Fruit fly (Drosophila melanogaster) whole organism, embryonic: ENCODE measurements around the gene CG14440.
A peak's percentile ranks its signal among the peaks of the same experiment; 100 is the strongest.

Experiments used
- Aef1 ChIP-seq: fragments of 200-800 bp; sonication (Bioruptor generic); IDR thresholded peaks from 3 replicates; pipeline ENCODE4 v1.3.6; 2022; ENCODE audit warnings: missing biosample characterization, missing genetic modification characterization
- Asciz ChIP-seq: fragments of 200-800 bp; sonication (Bioruptor generic); optimal IDR thresholded peaks from 2 replicates; lab custom pipeline; 2017; ENCODE audit warnings: missing biosample characterization, mild to moderate bottlenecking, missing genetic modification characterization, missing genetic modification reagents
- CG11085 ChIP-seq: fragments of 200-800 bp; sonication (Bioruptor generic); IDR thresholded peaks from 2 replicates; pipeline ENCODE4 v1.3.6; 2022; ENCODE audit warnings: missing biosample characterization, missing genetic modification characterization
- CG11456 ChIP-seq: fragments of 200-800 bp; sonication (Bioruptor generic); IDR thresholded peaks from 3 replicates; pipeline ENCODE4 v1.3.6; 2022; ENCODE audit warnings: missing biosample characterization, missing genetic modification characterization
- CG11696 ChIP-seq: fragments of 200-800 bp; sonication (Bioruptor generic); IDR thresholded peaks from 2 replicates; pipeline ENCODE4 v1.3.6; 2022; ENCODE audit warnings: missing biosample characterization, missing genetic modification characterization
- CG12104 ChIP-seq: fragments of 200-800 bp; sonication (Bioruptor generic); optimal IDR thresholded peaks from 3 replicates; lab custom pipeline; 2016; ENCODE audit warnings: missing biosample characterization, missing genetic modification characterization
- CG14441 ChIP-seq: fragments of 200-800 bp; sonication (Bioruptor generic); IDR thresholded peaks from 2 replicates; pipeline ENCODE4 v1.3.6; 2022; ENCODE audit warnings: missing biosample characterization, missing genetic modification characterization
- CG14965 ChIP-seq: fragments of 200-800 bp; sonication (Bioruptor generic); optimal IDR thresholded peaks from 2 replicates; lab custom pipeline; 2016; ENCODE audit warnings: missing biosample characterization, missing genetic modification characterization, borderline replicate concordance
- CG1647 ChIP-seq: fragments of 200-800 bp; sonication (Bioruptor generic); optimal IDR thresholded peaks from 3 replicates; lab custom pipeline; 2016; ENCODE audit warnings: missing biosample characterization, missing genetic modification characterization
- CG17359 ChIP-seq: fragments of 200-800 bp; sonication (Bioruptor generic); optimal IDR thresholded peaks from 3 replicates; lab custom pipeline; 2018; ENCODE audit warnings: missing biosample characterization, mild to moderate bottlenecking, missing genetic modification characterization, moderate library complexity
- CG17385 ChIP-seq: fragments of 200-800 bp; sonication (Bioruptor generic); optimal IDR thresholded peaks from 3 replicates; lab custom pipeline; 2018; ENCODE audit warnings: missing biosample characterization, mild to moderate bottlenecking, missing genetic modification characterization
- CG17912 ChIP-seq: fragments of 200-800 bp; sonication (Bioruptor generic); optimal IDR thresholded peaks from 2 replicates; lab custom pipeline; 2018; ENCODE audit warnings: missing biosample characterization, mild to moderate bottlenecking, missing genetic modification characterization
- CG1792 ChIP-seq: fragments of 200-800 bp; sonication (Bioruptor generic); optimal IDR thresholded peaks from 2 replicates; lab custom pipeline; 2016; ENCODE audit warnings: missing biosample characterization, missing genetic modification characterization
- CG18262 ChIP-seq: fragments of 200-800 bp; optimal IDR thresholded peaks from 3 replicates; lab custom pipeline; 2019; ENCODE audit warnings: missing biosample characterization, mild to moderate bottlenecking, missing genetic modification characterization, moderate library complexity
- CG18619 ChIP-seq: fragments of 200-800 bp; sonication (Bioruptor generic); optimal IDR thresholded peaks from 3 replicates; lab custom pipeline; 2017; ENCODE audit warnings: missing biosample characterization, mild to moderate bottlenecking, missing genetic modification characterization
- CG30020 ChIP-seq: fragments of 200-800 bp; optimal IDR thresholded peaks from 2 replicates; lab custom pipeline; 2019; ENCODE audit warnings: missing biosample characterization, mild to moderate bottlenecking, missing genetic modification characterization, moderate library complexity
- CG33557 ChIP-seq: fragments of 200-800 bp; sonication (Bioruptor generic); optimal IDR thresholded peaks from 2 replicates; lab custom pipeline; 2019; ENCODE audit warnings: missing biosample characterization, mild to moderate bottlenecking, missing genetic modification characterization, moderate library complexity
- CG3726 ChIP-seq: fragments of 200-800 bp; sonication (Bioruptor generic); IDR thresholded peaks from 3 replicates; pipeline ENCODE4, ENCODE4 v1.3.6; 2022; ENCODE audit warnings: missing biosample characterization, missing genetic modification characterization
- CG4707 ChIP-seq: fragments of 200-800 bp; sonication (Bioruptor generic); optimal IDR thresholded peaks from 2 replicates; lab custom pipeline; 2018; ENCODE audit warnings: missing biosample characterization, mild to moderate bottlenecking, missing genetic modification characterization, moderate library complexity
- CG6854 ChIP-seq: fragments of 200-800 bp; sonication (Bioruptor generic); optimal IDR thresholded peaks from 3 replicates; lab custom pipeline; 2017; ENCODE audit warnings: missing biosample characterization, mild to moderate bottlenecking, missing genetic modification characterization
- CG7556 ChIP-seq: fragments of 200-800 bp; sonication (Bioruptor generic); optimal IDR thresholded peaks from 2 replicates; lab custom pipeline; 2017; ENCODE audit warnings: missing biosample characterization, mild to moderate bottlenecking, missing genetic modification characterization
- CG7928 ChIP-seq: fragments of 200-800 bp; sonication (Bioruptor generic); optimal IDR thresholded peaks from 2 replicates; lab custom pipeline; 2017; ENCODE audit warnings: missing biosample characterization, mild to moderate bottlenecking, missing genetic modification characterization
- CG8281 ChIP-seq: fragments of 200-800 bp; sonication (Bioruptor generic); optimal IDR thresholded peaks from 2 replicates; lab custom pipeline; 2018; ENCODE audit warnings: missing biosample characterization, mild to moderate bottlenecking, missing genetic modification characterization, moderate library complexity
- CG9817 ChIP-seq: fragments of 200-800 bp; sonication (Bioruptor generic); optimal IDR thresholded peaks from 2 replicates; lab custom pipeline; 2018; ENCODE audit warnings: missing biosample characterization, mild to moderate bottlenecking, missing genetic modification characterization, moderate library complexity
- CoRest ChIP-seq: fragments of 200-800 bp; sonication (Bioruptor generic); optimal IDR thresholded peaks from 3 replicates; lab custom pipeline; 2018; ENCODE audit warnings: missing biosample characterization, mild to moderate bottlenecking, missing genetic modification characterization, moderate library complexity
- E2f1 ChIP-seq: fragments of 200-800 bp; sonication (Bioruptor generic); IDR thresholded peaks from 2 replicates; pipeline ENCODE4 v1.3.6; 2022; ENCODE audit warnings: missing biosample characterization, missing genetic modification characterization
- Gug ChIP-seq: fragments of 200-800 bp; sonication (Bioruptor generic); IDR thresholded peaks from 4 replicates; pipeline ENCODE4 v1.3.6; 2022; ENCODE audit warnings: missing biosample characterization, missing genetic modification characterization
- HLHmδ ChIP-seq: fragments of 200-800 bp; sonication (Bioruptor generic); optimal IDR thresholded peaks from 2 replicates; lab custom pipeline; 2018; ENCODE audit warnings: missing biosample characterization, mild to moderate bottlenecking, missing genetic modification characterization, moderate library complexity
- HmgZ ChIP-seq: fragments of 200-800 bp; sonication (Bioruptor generic); optimal IDR thresholded peaks from 2 replicates; lab custom pipeline; 2018; ENCODE audit warnings: missing biosample characterization, mild to moderate bottlenecking, missing genetic modification characterization
- Oaz ChIP-seq: fragments of 200-800 bp; sonication (Bioruptor generic); IDR thresholded peaks from 2 replicates; pipeline ENCODE4 v1.3.6; 2022; ENCODE audit warnings: missing biosample characterization, missing genetic modification characterization
- Poxn ChIP-seq: fragments of 200-800 bp; sonication (Bioruptor generic); IDR thresholded peaks from 2 replicates; pipeline ENCODE4 v1.3.6; 2022; ENCODE audit warnings: missing biosample characterization, missing genetic modification characterization
- Six4 ChIP-seq: fragments of 200-800 bp; sonication (Bioruptor generic); optimal IDR thresholded peaks from 2 replicates; lab custom pipeline; 2016; ENCODE audit warnings: missing biosample characterization, missing genetic modification characterization
- Xrp1 ChIP-seq: fragments of 200-800 bp; sonication (Bioruptor generic); IDR thresholded peaks from 2 replicates; pipeline ENCODE4 v1.3.6; 2022; ENCODE audit warnings: missing biosample characterization, missing genetic modification characterization
- bbx ChIP-seq: fragments of 200-800 bp; sonication (Bioruptor generic); IDR thresholded peaks from 2 replicates; pipeline ENCODE4 v1.3.6; 2022; ENCODE audit warnings: missing biosample characterization, missing genetic modification characterization; ENCODE audit not compliant: partially characterized antibody
- chif ChIP-seq, 2 experiments: fragments of 200-800 bp; sonication (Bioruptor generic); optimal IDR thresholded peaks; 3 replicates each; lab custom pipeline; 2016; ENCODE audit warnings: missing biosample characterization in 2 of 2, missing genetic modification characterization in 2 of 2
- dpn ChIP-seq, 2 experiments: fragments of 200-800 bp; sonication (Bioruptor generic); optimal IDR thresholded peaks; 3 replicates each; lab custom pipeline; 2016; ENCODE audit warnings: missing biosample characterization in 2 of 2, missing genetic modification characterization in 2 of 2
- gfzf ChIP-seq: fragments of 200-800 bp; sonication (Bioruptor generic); optimal IDR thresholded peaks from 2 replicates; lab custom pipeline; 2016; ENCODE audit warnings: missing biosample characterization, mild to moderate bottlenecking, missing genetic modification characterization, moderate library complexity
- jing ChIP-seq: fragments of 200-800 bp; sonication (Bioruptor generic); optimal IDR thresholded peaks from 2 replicates; lab custom pipeline; 2018; ENCODE audit warnings: missing biosample characterization, mild to moderate bottlenecking, missing genetic modification characterization
- kay ChIP-seq: fragments of 200-800 bp; sonication (Bioruptor generic); optimal IDR thresholded peaks from 2 replicates; lab custom pipeline; 2016; ENCODE audit warnings: missing biosample characterization, missing genetic modification characterization
- lilli ChIP-seq: fragments of 200-800 bp; sonication (Bioruptor generic); optimal IDR thresholded peaks from 3 replicates; lab custom pipeline; 2016; ENCODE audit warnings: missing biosample characterization, missing genetic modification characterization
- maf-S ChIP-seq: fragments of 200-800 bp; sonication (Bioruptor generic); optimal IDR thresholded peaks from 2 replicates; lab custom pipeline; 2016; ENCODE audit warnings: missing biosample characterization, missing genetic modification characterization
- mam ChIP-seq: fragments of 200-800 bp; sonication (Bioruptor generic); optimal IDR thresholded peaks from 3 replicates; lab custom pipeline; 2016; ENCODE audit warnings: missing biosample characterization, missing genetic modification characterization
- oc ChIP-seq: fragments of 200-800 bp; sonication (Bioruptor generic); optimal IDR thresholded peaks from 2 replicates; lab custom pipeline; 2018; ENCODE audit warnings: missing biosample characterization, mild to moderate bottlenecking, missing genetic modification characterization, moderate library complexity
- pho ChIP-seq: fragments of 200-800 bp; sonication (Bioruptor generic); optimal IDR thresholded peaks from 2 replicates; lab custom pipeline; 2016; ENCODE audit warnings: missing biosample characterization, missing genetic modification characterization
- pros ChIP-seq: fragments of 200-800 bp; sonication (Bioruptor generic); optimal IDR thresholded peaks from 3 replicates; lab custom pipeline; 2019; ENCODE audit warnings: missing biosample characterization, mild to moderate bottlenecking, missing genetic modification characterization, moderate library complexity
- repo ChIP-seq: fragments of 200-800 bp; sonication (Bioruptor generic); optimal IDR thresholded peaks from 2 replicates; lab custom pipeline; 2016; ENCODE audit warnings: missing biosample characterization, missing genetic modification characterization
- sima ChIP-seq: fragments of 200-800 bp; sonication (Bioruptor generic); optimal IDR thresholded peaks from 2 replicates; lab custom pipeline; 2016; ENCODE audit warnings: missing biosample characterization, missing genetic modification characterization
- stc ChIP-seq: fragments of 200-800 bp; sonication (Bioruptor generic); IDR thresholded peaks from 2 replicates; pipeline ENCODE4 v1.3.6; 2022; ENCODE audit warnings: missing biosample characterization, missing genetic modification characterization
- twi ChIP-seq: fragments of 200-800 bp; optimal IDR thresholded peaks from 2 replicates; lab custom pipeline; 2019; ENCODE audit warnings: missing biosample characterization, mild to moderate bottlenecking, missing genetic modification characterization, moderate library complexity
- vfl ChIP-seq: fragments of 200-800 bp; sonication (Bioruptor generic); optimal IDR thresholded peaks from 2 replicates; lab custom pipeline; 2016; ENCODE audit warnings: missing biosample characterization, missing genetic modification characterization
- vvl ChIP-seq: fragments of 200-800 bp; sonication (Bioruptor generic); IDR thresholded peaks from 2 replicates; pipeline ENCODE4 v1.3.6; 2022; ENCODE audit warnings: missing biosample characterization, missing genetic modification characterization
- zfh2 ChIP-seq: fragments of 200-800 bp; sonication (Bioruptor generic); optimal IDR thresholded peaks from 2 replicates; lab custom pipeline; 2016; ENCODE audit warnings: missing biosample characterization, missing genetic modification characterization

The CG14440 gene

DNA sequence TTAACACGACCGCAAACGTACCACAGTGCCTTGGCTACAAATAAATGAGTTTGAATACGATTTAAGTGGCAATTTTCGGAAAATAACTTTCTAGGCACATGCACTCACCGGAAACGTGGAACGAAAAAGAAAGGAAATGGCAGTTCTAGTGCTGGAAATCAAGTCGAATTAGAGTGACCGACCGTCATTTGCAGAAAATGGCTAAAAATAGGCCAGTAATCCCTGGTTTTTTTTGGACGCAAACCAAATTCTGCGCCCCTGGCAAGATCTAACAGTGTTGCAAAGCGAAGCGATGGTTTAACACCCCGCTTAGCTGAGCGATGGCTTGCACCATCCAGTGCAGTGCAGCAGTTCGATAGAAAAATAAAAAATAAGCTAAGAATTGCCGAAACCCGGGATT is 45.7 kb upstream of the CG14440 start, which contains the start of gene RpL17 (continued):
- TF ChIP-seq Asciz: peak; percentile 77
- 0 out of 2 replicates have a peak, but pooled peaks have one; percentile 42 for TF ChIP-seq bbx (GFP tag; lab: Robert Waterston, UW)
- TF ChIP-seq dpn (GFP tag; optimal IDR thresholded peaks at IDR 0.05; lab: Kevin White, UChicago): peak; percentile 73 to 92
- peak; percentile 81 for TF ChIP-seq CG17385 (GFP tag; lab: Kevin White, UChicago)
- peak; percentile 87 for TF ChIP-seq stc (GFP tag; lab: Robert Waterston, UW)
- TF ChIP-seq Gug (GFP tag; lab: Robert Waterston, UW): peak; percentile 23; the same call in 1 of the 4 replicates
- TF ChIP-seq maf-S (GFP tag; lab: Kevin White, UChicago): peak; percentile 77
- peak; percentile 84 for TF ChIP-seq CG4707 (GFP tag; lab: Kevin White, UChicago)
- TF ChIP-seq sima: peak; percentile 71
- TF ChIP-seq Poxn (GFP tag; lab: Robert Waterston, UW): 0 out of 2 replicates have a peak, but pooled peaks have one; percentile 15
- TF ChIP-seq vfl: peak; percentile 74
- peak; percentile 83 for TF ChIP-seq Aef1
- peak; percentile 80 for TF ChIP-seq CG11085
- peak; percentile 34 for TF ChIP-seq kay
- TF ChIP-seq CG12104: peak; percentile 64
- TF ChIP-seq CG33557 (GFP tag; lab: Kevin White, UChicago): peak; percentile 76
- peak; percentile 73 for TF ChIP-seq CG11696 (GFP tag; lab: Robert Waterston, UW)
- peak; percentile 49 for TF ChIP-seq jing (GFP tag; lab: Kevin White, UChicago)
- peak; percentile 84 for TF ChIP-seq repo (GFP tag; lab: Kevin White, UChicago)
- TF ChIP-seq chif (GFP tag; optimal IDR thresholded peaks at IDR 0.05; lab: Kevin White, UChicago): peak; percentile 81 to 85
- TF ChIP-seq CG14965 (GFP tag; lab: Kevin White, UChicago): peak; percentile 6
- TF ChIP-seq pho: peak; percentile 92
- TF ChIP-seq oc (tag; lab: Kevin White, UChicago): peak; percentile 73
- no peak for TF ChIP-seq Six4 (GFP tag; lab: Kevin White, UChicago)
- peak; percentile 92 for TF ChIP-seq gfzf (GFP tag; lab: Kevin White, UChicago)
- TF ChIP-seq lilli (GFP tag; lab: Kevin White, UChicago): peak; percentile 74
- peak; percentile 84 for TF ChIP-seq zfh2 (GFP tag; lab: Kevin White, UChicago)
- peak; percentile 81 for TF ChIP-seq mam
- peak; percentile 53 for TF ChIP-seq twi (tag; lab: Kevin White, UChicago)
- TF ChIP-seq CG9817: peak; percentile 81
- peak; percentile 57 for TF ChIP-seq CoRest (tag; lab: Kevin White, UChicago)
- TF ChIP-seq CG11456 (GFP tag; lab: Robert Waterston, UW): peak; percentile 91
- peak; percentile 67; the same call in 1 of the 2 replicates for TF ChIP-seq Oaz (GFP tag; lab: Robert Waterston, UW)
- peak; percentile 86 for TF ChIP-seq HmgZ (tag; lab: Kevin White, UChicago)
- TF ChIP-seq vvl (GFP tag; lab: Robert Waterston, UW): peak; percentile 90
- TF ChIP-seq CG18619 (GFP tag; lab: Kevin White, UChicago): peak; percentile 92

dm6 chrX:6743192-6743591 is 44.8 kb upstream of the CG14440 start:
- TF ChIP-seq CG1647 (GFP tag; lab: Kevin White, UChicago): no peak
- no peak for TF ChIP-seq CG33557 (GFP tag; lab: Kevin White, UChicago)
- TF ChIP-seq CG11696 (GFP tag; lab: Robert Waterston, UW): peak; percentile 69
- TF ChIP-seq CG18262 (tag; lab: Kevin White, UChicago): no peak
- no peak for TF ChIP-seq HLHmδ (GFP tag; lab: Kevin White, UChicago)
- TF ChIP-seq CG14441 (GFP tag; lab: Robert Waterston, UW): peak; percentile 55
- TF ChIP-seq E2f1 (GFP tag; lab: Robert Waterston, UW): no peak
- no peak for TF ChIP-seq CG6854 (GFP tag; lab: Kevin White, UChicago)
- TF ChIP-seq CG7928 (GFP tag; lab: Kevin White, UChicago): no peak
- no peak for TF ChIP-seq CG3726
- no peak for TF ChIP-seq CG8281
- TF ChIP-seq CG30020 (tag; lab: Kevin White, UChicago): no peak
- no peak for TF ChIP-seq CG7556 (GFP tag; lab: Kevin White, UChicago)
- no peak for TF ChIP-seq CG1792 (GFP tag; lab: Kevin White, UChicago)
- no peak for TF ChIP-seq CG17912 (GFP tag; lab: Kevin White, UChicago)
- no peak for TF ChIP-seq pros (GFP tag; lab: Kevin White, UChicago)
- peak; percentile 7; the same call in 1 of the 2 replicates for TF ChIP-seq Xrp1 (GFP tag; lab: Robert Waterston, UW)
- no peak for TF ChIP-seq CG17359
